Worm (Caenorhabditis elegans) whole organism, L2 larva: ENCODE results near the gene T07C4.3.

Experiments
- F13H6.1 ChIP-seq: sonication (generic microtip); optimal IDR thresholded peaks from 2 replicates; lab custom pipeline; 2016; ENCODE audit warnings: missing genetic modification characterization, missing compliant biosample characterization
- alr-1 ChIP-seq: fragments of 150-350 bp; optimal IDR thresholded peaks from 2 replicates; lab custom pipeline; 2014; ENCODE audit warnings: missing biosample characterization, missing genetic modification characterization
- ama-1 ChIP-seq: fragments of 150-350 bp; optimal IDR thresholded peaks from 2 replicates; lab custom pipeline; 2018; ENCODE audit warnings: inconsistent platforms
- crh-2 ChIP-seq: sonication (generic microtip); optimal IDR thresholded peaks from 2 replicates; lab custom pipeline; 2017; ENCODE audit warnings: missing biosample characterization, missing genetic modification characterization
- egl-27 ChIP-seq: sonication (generic microtip); optimal IDR thresholded peaks from 3 replicates; lab custom pipeline; 2017; ENCODE audit warnings: missing biosample characterization, missing genetic modification reagents, missing genetic modification characterization
- fos-1 ChIP-seq: fragments of 150-350 bp; optimal IDR thresholded peaks from 2 replicates; lab custom pipeline; 2014; ENCODE audit warnings: missing biosample characterization, missing genetic modification characterization
- lin-13 ChIP-seq: fragments of 150-350 bp; optimal IDR thresholded peaks from 2 replicates; lab custom pipeline; 2014; ENCODE audit warnings: missing biosample characterization, missing genetic modification reagents, missing genetic modification characterization
- lin-39 ChIP-seq: fragments of 150-350 bp; optimal IDR thresholded peaks from 2 replicates; lab custom pipeline; 2014; ENCODE audit warnings: missing biosample characterization, missing genetic modification reagents, missing genetic modification characterization
- nhr-10 ChIP-seq: sonication (generic microtip); optimal IDR thresholded peaks from 2 replicates; lab custom pipeline; 2017; ENCODE audit warnings: missing biosample characterization, missing genetic modification characterization
- skn-1 ChIP-seq: sonication (generic microtip); optimal IDR thresholded peaks from 2 replicates; lab custom pipeline; 2017; ENCODE audit warnings: missing biosample characterization, missing genetic modification characterization
- unc-39 ChIP-seq: fragments of 150-350 bp; optimal IDR thresholded peaks from 2 replicates; lab custom pipeline; 2014; ENCODE audit warnings: missing biosample characterization, missing genetic modification characterization
- unc-62 ChIP-seq: fragments of 150-350 bp; optimal IDR thresholded peaks from 2 replicates; lab custom pipeline; 2014; ENCODE audit warnings: missing biosample characterization, missing genetic modification reagents, missing genetic modification characterization
- ztf-11 ChIP-seq: sonication (generic microtip); optimal IDR thresholded peaks from 2 replicates; lab custom pipeline; 2017; ENCODE audit warnings: missing biosample characterization, missing genetic modification characterization

- TF ChIP-seq skn-1 (tag; lab: Kevin White, UChicago) (no peak), alr-1 (tag; lab: Kevin White, UChicago) (no peak), crh-2 (no peak), lin-39 (tag; lab: Kevin White, UChicago) (no peak), ama-1 (lab: Kevin White, UChicago) (no peak), fos-1 (tag; lab: Kevin White, UChicago) (no peak), lin-13 (GFP tag; lab: Kevin White, UChicago) (no peak), egl-27 (tag; lab: Kevin White, UChicago) (no peak), nhr-10 (tag; lab: Kevin White, UChicago) (no peak), unc-62 (GFP tag; lab: Kevin White, UChicago) (no peak), ztf-11 (tag; lab: Kevin White, UChicago) (no peak), unc-39 (no peak), F13H6.1 (tag; lab: Kevin White, UChicago) (no peak)
Measured at ce11 chrIII:10373845-10374244, 21.9 kb downstream of the T07C4.3 start.
